Worm (Caenorhabditis elegans) whole organism, L1 larva: ENCODE data around the gene hlh-1.

ENCODE experiments used
- aha-1 ChIP-seq: fragments of 150-350 bp; optimal IDR thresholded peaks from 2 replicates; lab custom pipeline; 2014; ENCODE audit warnings: missing biosample characterization, missing genetic modification characterization
- alr-1 ChIP-seq: fragments of 200-800 bp; sonication (Bioruptor generic); optimal IDR thresholded peaks from 2 replicates; lab custom pipeline; 2018; ENCODE audit warnings: borderline replicate concordance, mild to moderate bottlenecking, missing genetic modification characterization, missing compliant biosample characterization
- blmp-1 ChIP-seq: fragments of 150-350 bp; optimal IDR thresholded peaks from 2 replicates; lab custom pipeline; 2014; ENCODE audit warnings: missing biosample characterization, missing genetic modification characterization
- ceh-8 ChIP-seq: fragments of 200-800 bp; sonication (Bioruptor generic); optimal IDR thresholded peaks from 2 replicates; lab custom pipeline; 2018; ENCODE audit warnings: mild to moderate bottlenecking, missing genetic modification characterization, moderate library complexity, missing compliant biosample characterization
- ces-1 ChIP-seq: fragments of 150-350 bp; optimal IDR thresholded peaks from 2 replicates; lab custom pipeline; 2014; ENCODE audit warnings: missing biosample characterization, missing genetic modification reagents, missing genetic modification characterization
- efl-1 ChIP-seq, 4 experiments: fragments of 150-350 bp; optimal IDR thresholded peaks in 3 of 4; peaks in 1 of 4; 1 replicate in 1 of 4; 2 replicates in 3 of 4; lab custom pipeline; 2014; ENCODE audit warnings: missing biosample characterization in 2 of 4, missing genetic modification characterization in 2 of 4, missing genetic modification reagents in 2 of 4
- egl-27 ChIP-seq, 2 experiments: fragments of 150-350 bp in 1 of 2; sonication (generic microtip); optimal IDR thresholded peaks; 3 replicates each; lab custom pipeline; 2017 to 2018; ENCODE audit warnings: missing biosample characterization in 2 of 2, missing genetic modification characterization in 2 of 2, missing genetic modification reagents in 2 of 2
- fkh-4 ChIP-seq: sonication (generic microtip); optimal IDR thresholded peaks from 2 replicates; lab custom pipeline; 2016; ENCODE audit warnings: missing compliant biosample characterization, missing genetic modification characterization, borderline replicate concordance
- hlh-4 ChIP-seq: sonication (generic microtip); optimal IDR thresholded peaks from 2 replicates; lab custom pipeline; 2016; ENCODE audit warnings: mild to moderate bottlenecking, missing genetic modification characterization, missing compliant biosample characterization
- jun-1 ChIP-seq: fragments of 150-350 bp; optimal IDR thresholded peaks from 2 replicates; lab custom pipeline; 2014; ENCODE audit warnings: missing biosample characterization, missing genetic modification reagents, missing genetic modification characterization
- lin-14 ChIP-seq: fragments of 200-800 bp; sonication (Bioruptor generic); optimal IDR thresholded peaks from 2 replicates; lab custom pipeline; 2018; ENCODE audit warnings: mild to moderate bottlenecking, missing genetic modification characterization, moderate library complexity, missing compliant biosample characterization
- lin-15B ChIP-seq: fragments of 150-350 bp; sonication (generic microtip); optimal IDR thresholded peaks from 3 replicates; lab custom pipeline; 2014; ENCODE audit warnings: missing biosample characterization, missing genetic modification characterization
- lin-35 ChIP-seq, 2 experiments: fragments of 150-350 bp; optimal IDR thresholded peaks; 2 replicates each; lab custom pipeline; 2014; ENCODE audit warnings: missing biosample characterization in 2 of 2, missing genetic modification characterization in 2 of 2, missing genetic modification reagents in 2 of 2
- lsy-2 ChIP-seq, 2 experiments: fragments of 150-350 bp; optimal IDR thresholded peaks; 2 replicates each; lab custom pipeline; 2014; ENCODE audit warnings: missing biosample characterization in 2 of 2, missing genetic modification characterization in 2 of 2
- mab-9 ChIP-seq: fragments of 200-800 bp; sonication (Bioruptor generic); IDR thresholded peaks from 2 replicates; pipeline ENCODE4 v1.3.6; 2022; ENCODE audit warnings: missing genetic modification reagents, missing genetic modification characterization, missing compliant biosample characterization
- mef-2 ChIP-seq: fragments of 150-350 bp; optimal IDR thresholded peaks from 2 replicates; lab custom pipeline; 2014; ENCODE audit warnings: missing biosample characterization, missing genetic modification characterization
- mep-1 ChIP-seq: fragments of 150-350 bp; optimal IDR thresholded peaks from 2 replicates; lab custom pipeline; 2014; ENCODE audit warnings: missing biosample characterization, missing genetic modification characterization
- nhr-19 ChIP-seq: fragments of 200-800 bp; sonication (Bioruptor generic); conservative IDR thresholded peaks from 2 replicates; pipeline ENCODE4 v1.3.6; 2022; ENCODE audit warnings: missing genetic modification characterization, missing compliant biosample characterization
- nhr-20 ChIP-seq: sonication (generic microtip); optimal IDR thresholded peaks from 2 replicates; lab custom pipeline; 2016; ENCODE audit warnings: mild to moderate bottlenecking, missing genetic modification characterization, missing compliant biosample characterization
- nhr-71 ChIP-seq: sonication (generic microtip); optimal IDR thresholded peaks from 2 replicates; lab custom pipeline; 2016; ENCODE audit warnings: mild to moderate bottlenecking, missing genetic modification characterization, moderate library complexity, missing compliant biosample characterization
- nhr-76 ChIP-seq: sonication (generic microtip); optimal IDR thresholded peaks from 2 replicates; lab custom pipeline; 2017; ENCODE audit warnings: missing biosample characterization, missing genetic modification characterization
- nhr-90 ChIP-seq: sonication (generic microtip); optimal IDR thresholded peaks from 2 replicates; lab custom pipeline; 2016; ENCODE audit warnings: mild to moderate bottlenecking, missing genetic modification characterization, missing compliant biosample characterization; ENCODE audit not compliant: poor library complexity
- pag-3 ChIP-seq: sonication (generic microtip); optimal IDR thresholded peaks from 2 replicates; lab custom pipeline; 2017; ENCODE audit warnings: missing genetic modification characterization, mild to moderate bottlenecking, missing compliant biosample characterization, antibody characterized with exemption, borderline replicate concordance; ENCODE audit not compliant: insufficient read depth
- rnt-1 ChIP-seq: sonication (generic microtip); optimal IDR thresholded peaks from 2 replicates; lab custom pipeline; 2016; ENCODE audit warnings: mild to moderate bottlenecking, missing genetic modification characterization, moderate library complexity, missing compliant biosample characterization
- sptf-1 ChIP-seq: fragments of 150-350 bp; optimal IDR thresholded peaks from 2 replicates; lab custom pipeline; 2014; ENCODE audit warnings: missing biosample characterization, missing genetic modification characterization
- sup-37 ChIP-seq: fragments of 200-800 bp; sonication (Bioruptor generic); optimal IDR thresholded peaks from 2 replicates; lab custom pipeline; 2018; ENCODE audit warnings: mild to moderate bottlenecking, missing genetic modification characterization, missing compliant biosample characterization
- tbx-2 ChIP-seq: sonication (generic microtip); optimal IDR thresholded peaks from 2 replicates; lab custom pipeline; 2016; ENCODE audit warnings: missing genetic modification characterization, missing compliant biosample characterization
- unc-130 ChIP-seq: fragments of 150-350 bp; optimal IDR thresholded peaks from 2 replicates; lab custom pipeline; 2017; ENCODE audit warnings: missing biosample characterization, missing genetic modification characterization, inconsistent platforms
- zag-1 ChIP-seq: fragments of 150-350 bp; optimal IDR thresholded peaks from 2 replicates; lab custom pipeline; 2014; ENCODE audit warnings: missing biosample characterization, missing genetic modification characterization
- ztf-11 ChIP-seq, 2 experiments: sonication (generic microtip); optimal IDR thresholded peaks; 2 replicates each; lab custom pipeline; 2016 to 2017; ENCODE audit warnings: missing genetic modification characterization in 2 of 2, missing biosample characterization in 1 of 2, missing compliant biosample characterization in 1 of 2

The hlh-1 gene

DNA sequence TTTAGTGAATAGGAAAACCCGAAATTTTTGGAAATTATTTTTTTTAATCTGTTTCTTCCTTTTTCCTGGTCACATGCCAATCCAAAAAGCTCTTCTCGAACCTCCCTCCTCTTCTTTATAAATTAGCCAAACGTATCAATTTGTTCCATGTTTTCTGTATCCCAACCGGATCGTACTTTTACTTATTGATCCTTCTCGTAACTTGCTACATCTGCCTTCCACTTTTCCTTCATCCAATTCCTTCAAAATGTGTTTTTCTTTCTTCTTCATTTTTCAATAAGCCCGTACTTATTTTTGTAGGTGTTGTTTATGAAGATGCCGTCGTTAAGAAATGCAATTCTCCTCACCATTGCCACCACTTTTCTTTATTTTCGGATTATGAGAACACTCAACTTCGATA, 6.5 kb upstream of the hlh-1 start, which contains the start of gene cyp-23A1:
cyp-23A1 (plus strand) TSS at position 301 of the 400 bp plus-strand sequence.
- TF ChIP-seq blmp-1 (peak; percentile 4), pag-3 (tag; lab: Kevin White, UChicago) (no peak)

- TF ChIP-seq nhr-90 (tag; lab: Kevin White, UChicago), result no peak
- TF ChIP-seq mef-2 (tag; lab: Kevin White, UChicago), result no peak
- no peak for TF ChIP-seq mab-9 (GFP tag; lab: Robert Waterston, UW)
- peak; percentile 34 for TF ChIP-seq lin-14
- TF ChIP-seq fkh-4 (tag; lab: Kevin White, UChicago), result no peak
- TF ChIP-seq ces-1 (GFP tag; lab: Kevin White, UChicago), result no peak
- TF ChIP-seq aha-1 (tag; lab: Kevin White, UChicago), result no peak
- no peak for TF ChIP-seq efl-1 (optimal IDR thresholded peaks at IDR 0.05; lab: Kevin White, UChicago)
- peak in 1 of 2 experiments; percentile 63 for TF ChIP-seq efl-1 (GFP tag; optimal IDR thresholded peaks at IDR 0.05 in 1 of 2; lab: Kevin White, UChicago)
- peak; percentile 17 for TF ChIP-seq rnt-1 (tag; lab: Kevin White, UChicago)
Observed at ce11 chrII:4516291-4516690, 2.1 kb upstream of the hlh-1 start.

DNA sequence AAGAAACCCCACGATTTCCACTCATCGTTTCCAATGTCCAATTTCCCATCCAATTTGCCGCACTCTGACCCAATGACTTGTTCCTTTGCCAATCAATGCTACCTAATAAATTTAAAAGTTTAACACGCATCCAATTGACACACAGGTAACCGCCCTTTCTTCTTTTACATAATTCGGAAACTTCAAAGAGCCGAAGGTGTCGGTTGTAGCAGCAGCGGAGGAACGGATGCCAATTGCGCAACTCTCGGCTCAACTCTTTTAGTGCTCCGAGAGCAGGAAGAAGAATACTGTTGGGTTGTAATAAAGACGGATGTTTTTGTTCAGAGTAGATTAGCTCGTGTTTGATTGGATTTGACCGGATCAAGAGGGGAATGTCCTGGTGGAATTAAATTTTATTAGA, 1.1 kb upstream of the hlh-1 start:
- TF ChIP-seq jun-1, result no peak
- TF ChIP-seq zag-1 (tag; lab: Kevin White, UChicago), result no peak
- TF ChIP-seq nhr-76 (tag; lab: Kevin White, UChicago), result no peak
- TF ChIP-seq hlh-4 (tag; lab: Kevin White, UChicago), result no peak
- TF ChIP-seq ceh-8 (GFP tag; lab: Kevin White, UChicago), result no peak

- TF ChIP-seq sup-37 (GFP tag; lab: Kevin White, UChicago) (no peak), unc-130 (tag; lab: Kevin White, UChicago) (peak; percentile 16), ztf-11 (tag; optimal IDR thresholded peaks at IDR 0.05; lab: Kevin White, UChicago) (no peak), nhr-20 (tag; lab: Kevin White, UChicago) (peak; percentile 14), alr-1 (tag; lab: Kevin White, UChicago) (no peak), sptf-1 (tag; lab: Kevin White, UChicago) (no peak), nhr-71 (tag; lab: Kevin White, UChicago) (peak; percentile 53), mef-2 (tag; lab: Kevin White, UChicago) (no peak), lsy-2 (tag; optimal IDR thresholded peaks at IDR 0.05; lab: Kevin White, UChicago) (peak in 1 of 2 experiments; percentile 25), rnt-1 (tag; lab: Kevin White, UChicago) (peak; percentile 70), lin-14 (peak; percentile 77), egl-27 (tag; optimal IDR thresholded peaks at IDR 0.05; lab: Kevin White, UChicago) (no peak), nhr-19 (GFP tag; lab: Robert Waterston, UW) (0 out of 2 replicates have a peak, but pooled peaks have one; percentile 23)
Observed at ce11 chrII:4519976-4520594, 1.7 kb downstream of the hlh-1 start.

ce11 chrII:4523122-4523672, 4.8 kb downstream of the hlh-1 start, which contains the start of the genes B0304.4 and B0304.2:
Gene B0304.4 (minus strand): TSS chrII:4523222.
Gene B0304.2 (plus strand): TSS chrII:4523622.
- TF ChIP-seq tbx-2 (tag; lab: Kevin White, UChicago) (no peak), lin-15B (tag; lab: Kevin White, UChicago) (no peak), nhr-71 (tag; lab: Kevin White, UChicago) (no peak), mep-1 (tag; lab: Kevin White, UChicago) (no peak), nhr-20 (tag; lab: Kevin White, UChicago) (no peak), hlh-4 (tag; lab: Kevin White, UChicago) (no peak), lin-35 (GFP tag; optimal IDR thresholded peaks at IDR 0.05; lab: Kevin White, UChicago) (no peak)
